Worm (Caenorhabditis elegans) whole organism, young adult: ENCODE data around the gene Y53G8AR.1.

Source experiments
- ZK185.1 ChIP-seq: sonication (generic microtip); optimal IDR thresholded peaks from 2 replicates; lab custom pipeline; 2016; ENCODE audit warnings: mild to moderate bottlenecking, missing genetic modification characterization, missing compliant biosample characterization; ENCODE audit not compliant: poor library complexity, severe bottlenecking
- ceh-79 ChIP-seq: sonication (generic microtip); optimal IDR thresholded peaks from 2 replicates; lab custom pipeline; 2017; ENCODE audit warnings: mild to moderate bottlenecking, missing genetic modification characterization, missing compliant biosample characterization
- hlh-26 ChIP-seq: fragments of 200-800 bp; sonication (Bioruptor generic); conservative IDR thresholded peaks from 2 replicates; pipeline ENCODE4 v1.3.6; 2022; ENCODE audit warnings: missing genetic modification reagents, missing genetic modification characterization, missing compliant biosample characterization
- hmg-20 ChIP-seq: fragments of 200-800 bp; sonication (Bioruptor generic); IDR thresholded peaks from 2 replicates; pipeline ENCODE4 v1.3.6; 2022; ENCODE audit warnings: missing genetic modification reagents, missing genetic modification characterization, missing compliant biosample characterization
- let-526 ChIP-seq: fragments of 200-800 bp; sonication (Bioruptor generic); IDR thresholded peaks from 2 replicates; pipeline ENCODE4 v1.3.6; 2022; ENCODE audit warnings: missing genetic modification reagents, missing genetic modification characterization, missing compliant biosample characterization
- lsl-1 ChIP-seq: fragments of 200-800 bp; sonication (Bioruptor generic); optimal IDR thresholded peaks from 2 replicates; lab custom pipeline; 2018; ENCODE audit warnings: mild to moderate bottlenecking, missing genetic modification characterization, moderate library complexity, missing compliant biosample characterization
- mes-4 ChIP-seq: sonication (generic microtip); optimal IDR thresholded peaks from 2 replicates; lab custom pipeline; 2016; ENCODE audit warnings: missing genotype, missing genetic modification characterization, missing compliant biosample characterization
- nfya-2 ChIP-seq: fragments of 200-800 bp; sonication (Bioruptor generic); IDR thresholded peaks from 2 replicates; pipeline ENCODE4 v1.3.6; 2022; ENCODE audit warnings: missing genetic modification reagents, missing genetic modification characterization, missing compliant biosample characterization
- unc-62 ChIP-seq: fragments of 150-350 bp; optimal IDR thresholded peaks from 2 replicates; lab custom pipeline; 2014; ENCODE audit warnings: missing biosample characterization, missing genetic modification reagents, missing genetic modification characterization
- ztf-25 ChIP-seq: fragments of 200-800 bp; sonication (Bioruptor generic); IDR thresholded peaks from 2 replicates; pipeline ENCODE4 v1.3.6; 2022; ENCODE audit warnings: missing genetic modification reagents, missing genetic modification characterization, missing compliant biosample characterization
- ztf-28 ChIP-seq: fragments of 200-800 bp; sonication (Bioruptor generic); IDR thresholded peaks from 2 replicates; pipeline ENCODE4 v1.3.6; 2022; ENCODE audit warnings: missing genetic modification reagents, missing genetic modification characterization, missing compliant biosample characterization

DNA sequence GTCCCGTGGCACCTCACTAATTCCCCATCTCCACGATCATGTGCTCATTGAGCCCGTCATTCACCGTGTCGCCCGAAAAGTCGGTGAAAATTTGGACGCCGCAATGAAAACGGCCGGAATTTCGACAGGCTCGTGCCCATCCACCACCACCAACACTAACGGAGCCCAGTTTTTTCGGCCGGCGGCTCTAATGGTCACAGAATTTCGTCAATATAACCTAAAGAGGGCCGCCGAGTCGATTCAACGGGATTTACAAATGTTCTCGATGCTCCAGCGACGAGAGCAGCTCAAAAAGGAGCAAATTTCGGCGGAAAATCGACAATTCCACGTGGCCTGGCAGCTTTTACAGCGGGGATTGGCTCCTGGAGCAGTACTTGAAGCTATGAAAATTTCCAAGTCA is 3.4 kb upstream of the Y53G8AR.1 start:
- no peak for TF ChIP-seq nfya-2 (GFP tag; lab: Robert Waterston, UW)
- TF ChIP-seq ZK185.1 (tag; lab: Kevin White, UChicago) = no peak
- no peak for TF ChIP-seq hlh-26
- TF ChIP-seq lsl-1 = no peak
- TF ChIP-seq mes-4 (tag; lab: Kevin White, UChicago) = no peak
- TF ChIP-seq ztf-28 (GFP tag; lab: Robert Waterston, UW) = no peak
- TF ChIP-seq hmg-20 = no peak
- no peak for TF ChIP-seq ceh-79 (tag; lab: Kevin White, UChicago)
- TF ChIP-seq let-526 = no peak
- TF ChIP-seq unc-62 = no peak
- TF ChIP-seq ztf-25 (GFP tag; lab: Robert Waterston, UW) = no peak
